Fruit fly (Drosophila melanogaster) whole organism, prepupa: ENCODE data around the gene CG4042.

Experiments
- Blimp-1 ChIP-seq: fragments of 200-800 bp; sonication (Bioruptor generic); optimal IDR thresholded peaks from 3 replicates; lab custom pipeline; 2017; ENCODE audit warnings: missing biosample characterization, missing genetic modification characterization, mild to moderate bottlenecking, moderate library complexity, missing genetic modification reagents
- CG11762 ChIP-seq: fragments of 200-800 bp; sonication (Bioruptor generic); optimal IDR thresholded peaks from 3 replicates; lab custom pipeline; 2016; ENCODE audit warnings: missing biosample characterization, missing genetic modification characterization; ENCODE audit not compliant: insufficient read depth
- CG6163 ChIP-seq: fragments of 200-800 bp; sonication (Bioruptor generic); IDR thresholded peaks from 3 replicates; pipeline ENCODE4 v1.3.6; 2022; ENCODE audit warnings: missing biosample characterization, missing genetic modification characterization
- CG6808 ChIP-seq: fragments of 200-800 bp; sonication (Bioruptor generic); optimal IDR thresholded peaks from 3 replicates; lab custom pipeline; 2017; ENCODE audit warnings: missing biosample characterization, missing genetic modification characterization, mild to moderate bottlenecking, moderate library complexity, missing genetic modification reagents
- OdsH ChIP-seq: fragments of 200-800 bp; sonication (Bioruptor generic); optimal IDR thresholded peaks from 3 replicates; lab custom pipeline; 2016; ENCODE audit warnings: missing biosample characterization, missing genetic modification characterization
- Sox14 ChIP-seq: fragments of 200-800 bp; sonication (Bioruptor generic); optimal IDR thresholded peaks from 3 replicates; lab custom pipeline; 2016; ENCODE audit warnings: missing biosample characterization, missing genetic modification characterization
- fd85E ChIP-seq: fragments of 200-800 bp; sonication (Bioruptor generic); optimal IDR thresholded peaks from 3 replicates; lab custom pipeline; 2016; ENCODE audit warnings: missing biosample characterization, missing genetic modification characterization
- fkh ChIP-seq: fragments of 200-800 bp; sonication (Bioruptor generic); optimal IDR thresholded peaks from 3 replicates; lab custom pipeline; 2017; ENCODE audit warnings: missing biosample characterization, mild to moderate bottlenecking, missing genetic modification characterization, moderate library complexity
- net ChIP-seq: fragments of 200-800 bp; sonication (Bioruptor generic); optimal IDR thresholded peaks from 3 replicates; lab custom pipeline; 2016; ENCODE audit warnings: missing biosample characterization, missing genetic modification characterization

dm6 chr3L:20817927-20818326 is 46.6 kb upstream of the CG4042 start, which contains the start of gene Mst77F:
- TF ChIP-seq OdsH (GFP tag; lab: Kevin White, UChicago) (no peak), CG6808 (GFP tag; lab: Kevin White, UChicago) (no peak), net (GFP tag; lab: Kevin White, UChicago) (no peak), fkh (GFP tag; lab: Kevin White, UChicago) (no peak), Blimp-1 (GFP tag; lab: Kevin White, UChicago) (no peak), CG6163 (no peak), fd85E (GFP tag; lab: Kevin White, UChicago) (no peak), Sox14 (GFP tag; lab: Kevin White, UChicago) (no peak), CG11762 (GFP tag; lab: Kevin White, UChicago) (no peak)
